Fruit fly (Drosophila melanogaster): ENCODE results near the gene CG10469.
A peak's percentile ranks its signal among the peaks of the same experiment; 100 is the strongest.

Gene CG10469

dm6 chr3L:6059062-6059708 lies 33.9 kb downstream of the CG10469 start, which contains the start of gene CG6592 (continued):
- TF ChIP-seq tgo (GFP tag; IDR thresholded peaks at IDR 0.05) = no peak
- TF ChIP-seq Doc3 (GFP tag; IDR thresholded peaks at IDR 0.05; ENCODE audit: partially characterized antibody) = no peak
- no peak for TF ChIP-seq CG6654 (GFP tag; optimal IDR thresholded peaks at IDR 0.05)
- TF ChIP-seq tna (GFP tag; IDR thresholded peaks at IDR 0.05; ENCODE audit: partially characterized antibody) = no peak
- peak; percentile 82 for TF ChIP-seq ac (GFP tag; optimal IDR thresholded peaks at IDR 0.05)
- TF ChIP-seq MTF-1 (GFP tag; optimal IDR thresholded peaks at IDR 0.05; ENCODE audit: borderline replicate concordance) = no peak
- no peak for TF ChIP-seq Nf-YC (tag; optimal IDR thresholded peaks at IDR 0.05)
- 0 out of 2 replicates have a peak, but pooled peaks have one; percentile 22 for TF ChIP-seq vvl (GFP tag; IDR thresholded peaks at IDR 0.05)
- TF ChIP-seq CG4424 (GFP tag; optimal IDR thresholded peaks at IDR 0.05) = no peak
- TF ChIP-seq tll (GFP tag; optimal IDR thresholded peaks at IDR 0.05) = peak in 1 of 2 experiments; percentile 67
- peak; percentile 36 for TF ChIP-seq CG9609 (GFP tag; optimal IDR thresholded peaks at IDR 0.05)
- no peak for TF ChIP-seq CG4854 (GFP tag; optimal IDR thresholded peaks at IDR 0.05)
- TF ChIP-seq Pdp1 (GFP tag; optimal IDR thresholded peaks at IDR 0.05) = peak in 1 of 2 experiments; percentile 8
- no peak for TF ChIP-seq CG10267 (tag; optimal IDR thresholded peaks at IDR 0.05)
- no peak for TF ChIP-seq CG5180 (GFP tag; optimal IDR thresholded peaks at IDR 0.05)
- TF ChIP-seq CG16779 (GFP tag; IDR thresholded peaks at IDR 0.05) = no peak
- no peak for TF ChIP-seq CG1832 (GFP tag; optimal IDR thresholded peaks at IDR 0.05)
- TF ChIP-seq slp2 (GFP tag; optimal IDR thresholded peaks at IDR 0.05) = peak; percentile 4
- no peak for TF ChIP-seq CG33213 (GFP tag; optimal IDR thresholded peaks at IDR 0.05)
- TF ChIP-seq tap (tag; optimal IDR thresholded peaks at IDR 0.05) = no peak
- TF ChIP-seq Camta (GFP tag; optimal IDR thresholded peaks at IDR 0.05) = peak; percentile 41
- TF ChIP-seq lab (GFP tag; optimal IDR thresholded peaks at IDR 0.05) = no peak
- TF ChIP-seq Hr39 (optimal IDR thresholded peaks at IDR 0.05) = no peak
- no peak for TF ChIP-seq tx (GFP tag; optimal IDR thresholded peaks at IDR 0.05)
- no peak for TF ChIP-seq CG12219 (GFP tag; optimal IDR thresholded peaks at IDR 0.05)
- TF ChIP-seq slou (GFP tag; optimal IDR thresholded peaks at IDR 0.05) = no peak
- no peak for TF ChIP-seq inv (GFP tag; IDR thresholded peaks at IDR 0.05; ENCODE audit: partially characterized antibody)
- no peak for TF ChIP-seq CG17612 (GFP tag; IDR thresholded peaks at IDR 0.05)
- TF ChIP-seq tio (GFP tag; optimal IDR thresholded peaks at IDR 0.05) = no peak
- TF ChIP-seq CG3281 (GFP tag; optimal IDR thresholded peaks at IDR 0.05) = no peak
- TF ChIP-seq ara (GFP tag; IDR thresholded peaks at IDR 0.05) = peak; percentile 47; the same call in 1 of the 2 replicates
- TF ChIP-seq Neu2 (GFP tag; optimal IDR thresholded peaks at IDR 0.05; ENCODE audit: borderline replicate concordance) = peak; percentile 55
- TF ChIP-seq CG8924 (tag; optimal IDR thresholded peaks at IDR 0.05) = peak; percentile 4
- TF ChIP-seq Scr (GFP tag; IDR thresholded peaks at IDR 0.05; ENCODE audit: partially characterized antibody) = no peak
- TF ChIP-seq hkb (optimal IDR thresholded peaks at IDR 0.05) = no peak
- no peak for TF ChIP-seq hkb (GFP tag; IDR thresholded peaks at IDR 0.05)
- no peak for TF ChIP-seq Nf-YA (GFP tag; IDR thresholded peaks at IDR 0.05)
- TF ChIP-seq Awh (GFP tag; IDR thresholded peaks at IDR 0.05) = no peak
- TF ChIP-seq az2 (GFP tag; optimal IDR thresholded peaks at IDR 0.05) = peak; percentile 17
- TF ChIP-seq cas (GFP tag; IDR thresholded peaks at IDR 0.05) = no peak
- peak; percentile 36; the same call in 1 of the 2 replicates for TF ChIP-seq Rx (GFP tag; IDR thresholded peaks at IDR 0.05)
- peak; percentile 87 for TF ChIP-seq CG30431 (GFP tag; optimal IDR thresholded peaks at IDR 0.05)
- TF ChIP-seq CG8281 (tag; optimal IDR thresholded peaks at IDR 0.05) = no peak
- TF ChIP-seq CG14965 (GFP tag; optimal IDR thresholded peaks at IDR 0.05; ENCODE audit: borderline replicate concordance) = no peak
- peak; percentile 61; the same call in 1 of the 3 replicates for TF ChIP-seq zfh1 (GFP tag; IDR thresholded peaks at IDR 0.05)
- no peak for TF ChIP-seq CG14667 (GFP tag; IDR thresholded peaks at IDR 0.05)
- peak; percentile 12 for TF ChIP-seq bcd (GFP tag; optimal IDR thresholded peaks at IDR 0.05)
- no peak for TF ChIP-seq jigr1 (GFP tag; IDR thresholded peaks at IDR 0.05)
- TF ChIP-seq grau (tag; optimal IDR thresholded peaks at IDR 0.05) = no peak
- TF ChIP-seq ATbp (GFP tag; optimal IDR thresholded peaks at IDR 0.05) = no peak
